Fruit fly (Drosophila melanogaster): ENCODE data around the gene gdl-ORF39.

Gene gdl-ORF39

dm6 chr3L:15514405-15514804 lies 5.2 kb downstream of the gdl-ORF39 start (continued):
- TF ChIP-seq CG7556 (GFP tag; optimal IDR thresholded peaks at IDR 0.05) (peak; percentile 13), Blimp-1 (GFP tag; optimal IDR thresholded peaks at IDR 0.05) (no peak), CG3163 (GFP tag; optimal IDR thresholded peaks at IDR 0.05) (peak; percentile 88), H15 (GFP tag; IDR thresholded peaks at IDR 0.05) (no peak), CG18011 (GFP tag; optimal IDR thresholded peaks at IDR 0.05) (no peak), CG9437 (GFP tag; optimal IDR thresholded peaks at IDR 0.05) (peak; percentile 32), GATAe (GFP tag; conservative IDR thresholded peaks at IDR 0.05) (no peak), prd (optimal IDR thresholded peaks at IDR 0.05) (no peak), prd (GFP tag; IDR thresholded peaks at IDR 0.05) (no peak), caup (GFP tag; optimal IDR thresholded peaks at IDR 0.05; ENCODE audit: severe bottlenecking) (no peak), ATbp (GFP tag; optimal IDR thresholded peaks at IDR 0.05) (no peak), Meics (GFP tag; optimal IDR thresholded peaks at IDR 0.05) (no peak), CG4707 (GFP tag; optimal IDR thresholded peaks at IDR 0.05) (no peak), CrebB (tag; optimal IDR thresholded peaks at IDR 0.05) (no peak), CG34224 (GFP tag; IDR thresholded peaks at IDR 0.05; ENCODE audit: partially characterized antibody) (peak; percentile 55; the same call in 2 of the 3 replicates), Fer2 (tag; optimal IDR thresholded peaks at IDR 0.05) (no peak), C15 (GFP tag; IDR thresholded peaks at IDR 0.05) (no peak), grn (GFP tag; optimal IDR thresholded peaks at IDR 0.05) (peak; percentile 22), Oli (tag; optimal IDR thresholded peaks at IDR 0.05) (no peak), Trl (optimal IDR thresholded peaks at IDR 0.05) (peak; percentile 94 to 97), Trl (GFP tag; optimal IDR thresholded peaks at IDR 0.05) (peak; percentile 17), Adf1 (GFP tag; IDR thresholded peaks at IDR 0.05) (no peak; the same call in 1 of the 2 replicates), Hmr (GFP tag; optimal IDR thresholded peaks at IDR 0.05) (no peak), CG3847 (GFP tag; IDR thresholded peaks at IDR 0.05) (no peak), HHEX (GFP tag; optimal IDR thresholded peaks at IDR 0.05) (no peak), CG9609 (GFP tag; optimal IDR thresholded peaks at IDR 0.05) (no peak), az2 (GFP tag; optimal IDR thresholded peaks at IDR 0.05) (no peak), Hr51 (GFP tag; optimal IDR thresholded peaks at IDR 0.05) (no peak), Dek (tag; optimal IDR thresholded peaks at IDR 0.05) (no peak), CG12155 (GFP tag; optimal IDR thresholded peaks at IDR 0.05) (no peak), sna (GFP tag; IDR thresholded peaks at IDR 0.05; ENCODE audit: partially characterized antibody) (peak; percentile 38; the same call in 1 of the 2 replicates), CG10431 (GFP tag; optimal IDR thresholded peaks at IDR 0.05) (no peak), Drgx (GFP tag; IDR thresholded peaks at IDR 0.05) (no peak; the same call in 1 of the 2 replicates), Tbp (GFP tag; optimal IDR thresholded peaks at IDR 0.05) (no peak), da (GFP tag; optimal IDR thresholded peaks at IDR 0.05) (no peak), Fer3 (tag; optimal IDR thresholded peaks at IDR 0.05) (no peak), CG6765 (GFP tag; optimal IDR thresholded peaks at IDR 0.05) (no peak), hkb (optimal IDR thresholded peaks at IDR 0.05) (no peak), hkb (GFP tag; IDR thresholded peaks at IDR 0.05) (0 out of 2 replicates have a peak, but pooled peaks have one; percentile 10), CG10565 (GFP tag; optimal IDR thresholded peaks at IDR 0.05) (no peak), cg (GFP tag; optimal IDR thresholded peaks at IDR 0.05) (no peak), MTF-1 (GFP tag; optimal IDR thresholded peaks at IDR 0.05; ENCODE audit: borderline replicate concordance) (peak; percentile 13), cas (GFP tag; IDR thresholded peaks at IDR 0.05) (no peak), CG6791 (GFP tag; IDR thresholded peaks at IDR 0.05; ENCODE audit: partially characterized antibody) (no peak), Sry-β (GFP tag; optimal IDR thresholded peaks at IDR 0.05) (no peak), psq (GFP tag; optimal IDR thresholded peaks at IDR 0.05) (no peak), row (GFP tag; IDR thresholded peaks at IDR 0.05) (no peak), CG6175 (GFP tag; IDR thresholded peaks at IDR 0.05) (no peak), pfk (GFP tag; optimal IDR thresholded peaks at IDR 0.05) (no peak), fd96Cb (tag; optimal IDR thresholded peaks at IDR 0.05) (no peak), Lhr (GFP tag; optimal IDR thresholded peaks at IDR 0.05) (no peak)

Data from whole organism, embryonic.